Fruit fly (Drosophila melanogaster) Kc167 (cell line): ENCODE data around the gene Or22a.

ENCODE experiments used
- Myc ChIP-seq: fragments of >200 bp; optimal IDR thresholded peaks from 2 replicates; lab custom pipeline; 2017; ENCODE audit warnings: missing external identifiers
- Sin3A ChIP-seq: fragments of >200 bp; optimal IDR thresholded peaks from 2 replicates; lab custom pipeline; 2018; ENCODE audit warnings: missing external identifiers
- h ChIP-seq: fragments of >200 bp; optimal IDR thresholded peaks from 3 replicates; lab custom pipeline; 2018; ENCODE audit warnings: missing external identifiers
- insv ChIP-seq: fragments of >200 bp; optimal IDR thresholded peaks from 3 replicates; lab custom pipeline; 2018; ENCODE audit warnings: missing external identifiers
- psq ChIP-seq: fragments of >200 bp; optimal IDR thresholded peaks from 2 replicates; lab custom pipeline; 2017; ENCODE audit warnings: missing external identifiers
- ttk ChIP-seq: sonication (Bioruptor generic); optimal IDR thresholded peaks from 2 replicates; lab custom pipeline; 2017; ENCODE audit warnings: missing external identifiers

- TF ChIP-seq insv (lab: Kevin White, UChicago) (no peak), h (lab: Kevin White, UChicago) (no peak), ttk (lab: Kevin White, UChicago) (no peak), Myc (lab: Kevin White, UChicago) (no peak), psq (lab: Kevin White, UChicago) (no peak), Sin3A (lab: Kevin White, UChicago) (no peak)
These were observed 34.7 kb downstream of the Or22a start, which contains the start of gene haf for dm6 chr2L:1554954-1555353.
